Fruit fly (Drosophila melanogaster) whole organism, prepupa: Measurements from ENCODE around the gene CG11630.
A peak's percentile ranks its signal among the peaks of the same experiment; 100 is the strongest.

Experiments used
- CG10631 ChIP-seq: fragments of 200-800 bp; sonication (Bioruptor generic); optimal IDR thresholded peaks from 2 replicates; lab custom pipeline; 2016; ENCODE audit warnings: missing biosample characterization, missing genetic modification characterization
- CG10669 ChIP-seq: fragments of 200-800 bp; sonication (Bioruptor generic); optimal IDR thresholded peaks from 3 replicates; lab custom pipeline; 2018; ENCODE audit warnings: missing biosample characterization, mild to moderate bottlenecking, missing genetic modification characterization, moderate library complexity
- CG11294 ChIP-seq: fragments of 200-800 bp; sonication (Bioruptor generic); IDR thresholded peaks from 2 replicates; pipeline ENCODE4 v1.3.6; 2022; ENCODE audit warnings: missing biosample characterization, missing genetic modification characterization
- CG11762 ChIP-seq: fragments of 200-800 bp; sonication (Bioruptor generic); optimal IDR thresholded peaks from 3 replicates; lab custom pipeline; 2016; ENCODE audit warnings: missing biosample characterization, missing genetic modification characterization; ENCODE audit not compliant: insufficient read depth
- CG11902 ChIP-seq: fragments of 200-800 bp; sonication (Bioruptor generic); optimal IDR thresholded peaks from 3 replicates; lab custom pipeline; 2016; ENCODE audit warnings: missing biosample characterization, missing genetic modification characterization
- CG15336 ChIP-seq: fragments of 200-800 bp; sonication (Bioruptor generic); IDR thresholded peaks from 2 replicates; pipeline ENCODE4 v1.3.6; 2022; ENCODE audit warnings: missing biosample characterization, missing genetic modification characterization
- CG1621 ChIP-seq: fragments of 200-800 bp; sonication (Bioruptor generic); optimal IDR thresholded peaks from 3 replicates; lab custom pipeline; 2018; ENCODE audit warnings: missing biosample characterization, mild to moderate bottlenecking, missing genetic modification characterization
- CG16779 ChIP-seq: fragments of 200-800 bp; sonication (Bioruptor generic); optimal IDR thresholded peaks from 3 replicates; lab custom pipeline; 2017; ENCODE audit warnings: missing biosample characterization, mild to moderate bottlenecking, missing genetic modification characterization
- CG31627 ChIP-seq: fragments of 200-800 bp; sonication (Bioruptor generic); optimal IDR thresholded peaks from 3 replicates; lab custom pipeline; 2016; ENCODE audit warnings: missing biosample characterization, missing genetic modification characterization
- CG32006 ChIP-seq: fragments of 200-800 bp; sonication (Bioruptor generic); optimal IDR thresholded peaks from 3 replicates; lab custom pipeline; 2017; ENCODE audit warnings: missing biosample characterization, mild to moderate bottlenecking, missing genetic modification characterization
- CG34406 ChIP-seq: fragments of 200-800 bp; sonication (Bioruptor generic); optimal IDR thresholded peaks from 3 replicates; lab custom pipeline; 2016; ENCODE audit warnings: missing biosample characterization, missing genetic modification characterization
- CG3919 ChIP-seq: fragments of 200-800 bp; sonication (Bioruptor generic); optimal IDR thresholded peaks from 3 replicates; lab custom pipeline; 2016; ENCODE audit warnings: missing biosample characterization, missing genetic modification characterization
- CG4318 ChIP-seq: fragments of 200-800 bp; sonication (Bioruptor generic); optimal IDR thresholded peaks from 3 replicates; lab custom pipeline; 2017; ENCODE audit warnings: missing biosample characterization, mild to moderate bottlenecking, missing genetic modification characterization
- CG6276 ChIP-seq: fragments of 200-800 bp; sonication (Bioruptor generic); optimal IDR thresholded peaks from 2 replicates; lab custom pipeline; 2017; ENCODE audit warnings: missing biosample characterization, mild to moderate bottlenecking, missing genetic modification characterization
- CG6808 ChIP-seq: fragments of 200-800 bp; sonication (Bioruptor generic); optimal IDR thresholded peaks from 3 replicates; lab custom pipeline; 2017; ENCODE audit warnings: missing biosample characterization, missing genetic modification characterization, mild to moderate bottlenecking, moderate library complexity, missing genetic modification reagents
- CG6854 ChIP-seq: fragments of 200-800 bp; sonication (Bioruptor generic); optimal IDR thresholded peaks from 2 replicates; lab custom pipeline; 2017; ENCODE audit warnings: missing biosample characterization, mild to moderate bottlenecking, missing genetic modification characterization
- CG7368 ChIP-seq: fragments of 200-800 bp; sonication (Bioruptor generic); optimal IDR thresholded peaks from 3 replicates; lab custom pipeline; 2016; ENCODE audit warnings: missing biosample characterization, missing genetic modification characterization
- CG8119 ChIP-seq: fragments of 200-800 bp; sonication (Bioruptor generic); IDR thresholded peaks from 3 replicates; pipeline ENCODE4 v1.3.6; 2022; ENCODE audit warnings: missing biosample characterization, missing genetic modification characterization
- CG8319 ChIP-seq: fragments of 200-800 bp; sonication (Bioruptor generic); optimal IDR thresholded peaks from 3 replicates; lab custom pipeline; 2016; ENCODE audit warnings: missing biosample characterization, missing genetic modification characterization
- CG8632 ChIP-seq: fragments of 200-800 bp; sonication (Bioruptor generic); optimal IDR thresholded peaks from 3 replicates; lab custom pipeline; 2016; ENCODE audit warnings: missing biosample characterization, missing genetic modification characterization
- Eip78C ChIP-seq: fragments of 200-800 bp; sonication (Bioruptor generic); peaks from one replicate; lab custom pipeline; 2016; ENCODE audit warnings: missing biosample characterization, missing genetic modification characterization
- Eip93F ChIP-seq: fragments of 200-800 bp; sonication (Bioruptor generic); optimal IDR thresholded peaks from 2 replicates; lab custom pipeline; 2016; ENCODE audit warnings: missing biosample characterization, mild to moderate bottlenecking, missing genetic modification characterization
- Ets96B ChIP-seq: fragments of 200-800 bp; optimal IDR thresholded peaks from 2 replicates; lab custom pipeline; 2019; ENCODE audit warnings: missing biosample characterization, mild to moderate bottlenecking, missing genetic modification characterization, moderate library complexity
- Gug ChIP-seq: fragments of 200-800 bp; sonication (Bioruptor generic); IDR thresholded peaks from 2 replicates; pipeline ENCODE4 v1.3.6; 2022; ENCODE audit warnings: missing biosample characterization, missing genetic modification characterization
- Hr38 ChIP-seq: sonication (Bioruptor generic); optimal IDR thresholded peaks from 2 replicates; lab custom pipeline; 2016; ENCODE audit warnings: missing biosample characterization, missing genetic modification characterization
- Hr39 ChIP-seq: fragments of 200-800 bp; sonication (Bioruptor generic); optimal IDR thresholded peaks from 2 replicates; lab custom pipeline; 2016; ENCODE audit warnings: missing biosample characterization, missing genetic modification characterization
- Hr4 ChIP-seq: fragments of 200-800 bp; sonication (Bioruptor generic); optimal IDR thresholded peaks from 3 replicates; lab custom pipeline; 2016; ENCODE audit warnings: missing biosample characterization, missing genetic modification characterization
- Smox ChIP-seq: fragments of 200-800 bp; sonication (Bioruptor generic); optimal IDR thresholded peaks from 3 replicates; lab custom pipeline; 2016; ENCODE audit warnings: missing biosample characterization, missing genetic modification characterization
- Sox102F ChIP-seq: fragments of 200-800 bp; sonication (Bioruptor generic); optimal IDR thresholded peaks from 2 replicates; lab custom pipeline; 2016; ENCODE audit warnings: missing biosample characterization, mild to moderate bottlenecking, missing genetic modification characterization
- Sox14 ChIP-seq: fragments of 200-800 bp; sonication (Bioruptor generic); optimal IDR thresholded peaks from 3 replicates; lab custom pipeline; 2016; ENCODE audit warnings: missing biosample characterization, missing genetic modification characterization
- Sox15 ChIP-seq: fragments of 200-800 bp; sonication (Bioruptor generic); optimal IDR thresholded peaks from 3 replicates; lab custom pipeline; 2016; ENCODE audit warnings: missing biosample characterization, missing genetic modification characterization
- cyc ChIP-seq: fragments of 200-800 bp; sonication (Bioruptor generic); optimal IDR thresholded peaks from 3 replicates; lab custom pipeline; 2016; ENCODE audit warnings: missing biosample characterization, missing genetic modification characterization
- dsx ChIP-seq: fragments of 200-800 bp; optimal IDR thresholded peaks from 3 replicates; lab custom pipeline; 2019; ENCODE audit warnings: missing biosample characterization, mild to moderate bottlenecking, missing genetic modification characterization, moderate library complexity; ENCODE audit not compliant: poor library complexity, severe bottlenecking
- eg ChIP-seq: fragments of 200-800 bp; sonication (Bioruptor generic); IDR thresholded peaks from 3 replicates; pipeline ENCODE4 v1.3.6; 2022; ENCODE audit warnings: missing biosample characterization, missing genetic modification characterization
- esn ChIP-seq: fragments of 200-800 bp; sonication (Bioruptor generic); optimal IDR thresholded peaks from 2 replicates; lab custom pipeline; 2016; ENCODE audit warnings: missing biosample characterization, mild to moderate bottlenecking, missing genetic modification characterization, moderate library complexity
- fd59A ChIP-seq: fragments of 200-800 bp; sonication (Bioruptor generic); optimal IDR thresholded peaks from 2 replicates; lab custom pipeline; 2017; ENCODE audit warnings: missing biosample characterization, mild to moderate bottlenecking, missing genetic modification characterization, missing genetic modification reagents
- fd85E ChIP-seq: fragments of 200-800 bp; sonication (Bioruptor generic); optimal IDR thresholded peaks from 3 replicates; lab custom pipeline; 2016; ENCODE audit warnings: missing biosample characterization, missing genetic modification characterization
- fkh ChIP-seq: fragments of 200-800 bp; sonication (Bioruptor generic); optimal IDR thresholded peaks from 3 replicates; lab custom pipeline; 2017; ENCODE audit warnings: missing biosample characterization, mild to moderate bottlenecking, missing genetic modification characterization, moderate library complexity
- lz ChIP-seq: fragments of 200-800 bp; sonication (Bioruptor generic); optimal IDR thresholded peaks from 3 replicates; lab custom pipeline; 2016; ENCODE audit warnings: missing biosample characterization, missing genetic modification characterization
- pdm3 ChIP-seq: fragments of 200-800 bp; sonication (Bioruptor generic); optimal IDR thresholded peaks from 3 replicates; lab custom pipeline; 2016; ENCODE audit warnings: missing biosample characterization, missing genetic modification characterization
- spab ChIP-seq: fragments of 200-800 bp; sonication (Bioruptor generic); optimal IDR thresholded peaks from 2 replicates; lab custom pipeline; 2017; ENCODE audit warnings: missing biosample characterization, mild to moderate bottlenecking, missing genetic modification characterization, missing genetic modification reagents
- svp ChIP-seq: fragments of 200-800 bp; sonication (Bioruptor generic); peaks from one replicate; lab custom pipeline; 2016; ENCODE audit warnings: missing biosample characterization, missing genetic modification characterization

Gene CG11630

dm6 chr2L:21769461-21769860, 14.4 kb downstream of the CG11630 start:
- TF ChIP-seq CG8319 (GFP tag; lab: Kevin White, UChicago) (no peak), CG8119 (GFP tag; lab: Robert Waterston, UW) (no peak), lz (GFP tag; lab: Kevin White, UChicago) (no peak), CG1621 (tag; lab: Kevin White, UChicago) (no peak), Sox14 (GFP tag; lab: Kevin White, UChicago) (no peak), Sox15 (GFP tag; lab: Kevin White, UChicago) (no peak), Hr38 (GFP tag; lab: Kevin White, UChicago) (no peak), Sox102F (GFP tag; lab: Kevin White, UChicago) (no peak), fd59A (no peak), CG11294 (GFP tag; lab: Robert Waterston, UW) (no peak), dsx (no peak), Hr4 (no peak), CG6276 (GFP tag; lab: Kevin White, UChicago) (no peak), CG8632 (GFP tag; lab: Kevin White, UChicago) (no peak), CG32006 (GFP tag; lab: Kevin White, UChicago) (no peak)

- TF ChIP-seq Smox (GFP tag; lab: Kevin White, UChicago): peak; percentile 16
- TF ChIP-seq svp (GFP tag; lab: Kevin White, UChicago): peak; percentile 54
- peak; percentile 44 for TF ChIP-seq Eip78C (GFP tag; lab: Kevin White, UChicago)
- TF ChIP-seq Sox14 (GFP tag; lab: Kevin White, UChicago): peak; percentile 0
- TF ChIP-seq esn (GFP tag; lab: Kevin White, UChicago): peak; percentile 16
- TF ChIP-seq Sox102F (GFP tag; lab: Kevin White, UChicago): peak; percentile 1
- no peak for TF ChIP-seq fd85E
- no peak for TF ChIP-seq Eip93F (GFP tag; lab: Kevin White, UChicago)
Measured at dm6 chr2L:21764934-21765333, 18.9 kb downstream of the CG11630 start.

dm6 chr2L:21758067-21758398, 25.8 kb downstream of the CG11630 start:
- no peak for TF ChIP-seq Hr39 (GFP tag; lab: Kevin White, UChicago)
- no peak for TF ChIP-seq lz (GFP tag; lab: Kevin White, UChicago)
- no peak for TF ChIP-seq CG10669 (GFP tag; lab: Kevin White, UChicago)
- no peak for TF ChIP-seq CG34406 (GFP tag; lab: Kevin White, UChicago)
- no peak for TF ChIP-seq CG6808 (GFP tag; lab: Kevin White, UChicago)
- no peak for TF ChIP-seq svp (GFP tag; lab: Kevin White, UChicago)
- TF ChIP-seq CG7368 (GFP tag; lab: Kevin White, UChicago): no peak
- no peak for TF ChIP-seq CG6854 (GFP tag; lab: Kevin White, UChicago)
- TF ChIP-seq eg: no peak
- TF ChIP-seq CG3919 (GFP tag; lab: Kevin White, UChicago): no peak
- TF ChIP-seq Eip93F (GFP tag; lab: Kevin White, UChicago): no peak
- no peak for TF ChIP-seq fd85E
- no peak for TF ChIP-seq Ets96B (tag; lab: Kevin White, UChicago)
- no peak for TF ChIP-seq Hr4
- TF ChIP-seq dsx: no peak

- TF ChIP-seq dsx: no peak
- peak; percentile 72 for TF ChIP-seq CG32006 (GFP tag; lab: Kevin White, UChicago)
- no peak for TF ChIP-seq CG7368 (GFP tag; lab: Kevin White, UChicago)
- peak; percentile 69 for TF ChIP-seq CG11902 (GFP tag; lab: Kevin White, UChicago)
- peak; percentile 48 for TF ChIP-seq CG4318 (GFP tag; lab: Kevin White, UChicago)
- no peak; the same call in 2 of the 3 replicates for TF ChIP-seq CG8119 (GFP tag; lab: Robert Waterston, UW)
- peak; percentile 45 for TF ChIP-seq Sox102F (GFP tag; lab: Kevin White, UChicago)
- TF ChIP-seq spab: no peak
- TF ChIP-seq CG3919 (GFP tag; lab: Kevin White, UChicago): no peak
- TF ChIP-seq CG6808 (GFP tag; lab: Kevin White, UChicago): no peak
- no peak for TF ChIP-seq CG16779 (tag; lab: Kevin White, UChicago)
- peak; percentile 31 for TF ChIP-seq fd59A
- peak; percentile 48 for TF ChIP-seq Sox15 (GFP tag; lab: Kevin White, UChicago)
- no peak for TF ChIP-seq CG11762 (GFP tag; lab: Kevin White, UChicago)
- peak; percentile 26 for TF ChIP-seq Smox (GFP tag; lab: Kevin White, UChicago)
- peak; percentile 69 for TF ChIP-seq CG10631 (GFP tag; lab: Kevin White, UChicago)
- peak; percentile 62 for TF ChIP-seq Hr4
- TF ChIP-seq esn (GFP tag; lab: Kevin White, UChicago): peak; percentile 54
- TF ChIP-seq Gug: 0 out of 2 replicates have a peak, but pooled peaks have one; percentile 35
- peak; percentile 56 for TF ChIP-seq pdm3 (GFP tag; lab: Kevin White, UChicago)
- no peak for TF ChIP-seq eg
- TF ChIP-seq CG15336 (GFP tag; lab: Robert Waterston, UW): peak; percentile 26; the same call in 1 of the 2 replicates
- peak; percentile 83 for TF ChIP-seq fkh
- TF ChIP-seq lz (GFP tag; lab: Kevin White, UChicago): peak; percentile 56
- TF ChIP-seq CG31627 (GFP tag; lab: Kevin White, UChicago): peak; percentile 75
- peak; percentile 46 for TF ChIP-seq cyc (GFP tag; lab: Kevin White, UChicago)
Measured at dm6 chr2L:21757264-21758066, 26.4 kb downstream of the CG11630 start, which contains the start of the genes step and CG1416. TSS of gene step (minus strand) at chr2L:21757466. TSS of gene CG1416 (plus strand) at chr2L:21758010.
